Fruit fly (Drosophila melanogaster): ENCODE measurements around the gene Calx.

Calx gene

DNA sequence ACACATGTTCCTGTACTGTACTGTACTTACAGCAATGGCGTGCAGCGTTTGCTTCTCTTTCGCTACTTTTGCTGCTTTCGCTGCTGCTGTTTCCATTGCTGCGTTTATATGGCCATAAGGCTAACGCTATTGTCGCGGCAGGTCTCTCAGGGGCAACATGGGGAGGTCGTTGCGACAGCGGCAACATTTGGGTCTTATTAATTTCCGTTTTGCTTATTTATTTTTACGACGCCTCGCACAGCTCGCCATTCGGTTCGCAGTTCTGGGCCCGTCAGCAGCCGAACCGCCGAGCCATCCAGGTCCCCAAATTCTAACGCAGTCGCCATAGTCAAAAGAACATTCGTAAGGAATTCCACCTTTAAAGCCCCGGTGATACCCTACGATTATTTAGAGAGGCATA lies 1.3 kb upstream of the Calx start (continued):
- TF ChIP-seq CG9437 (GFP tag; optimal IDR thresholded peaks at IDR 0.05) (no peak), CG10543 (GFP tag; optimal IDR thresholded peaks at IDR 0.05) (peak; percentile 75), bowl (GFP tag; IDR thresholded peaks at IDR 0.05) (no peak), Deaf1 (tag; optimal IDR thresholded peaks at IDR 0.05) (peak; percentile 78), PHDP (tag; optimal IDR thresholded peaks at IDR 0.05) (no peak), NfI (GFP tag; optimal IDR thresholded peaks at IDR 0.05) (no peak), CG2889 (GFP tag; IDR thresholded peaks at IDR 0.05) (no peak), emc (GFP tag; optimal IDR thresholded peaks at IDR 0.05) (no peak), Med (GFP tag) (no peak), CG10274 (GFP tag; optimal IDR thresholded peaks at IDR 0.05) (peak; percentile 58)

DNA sequence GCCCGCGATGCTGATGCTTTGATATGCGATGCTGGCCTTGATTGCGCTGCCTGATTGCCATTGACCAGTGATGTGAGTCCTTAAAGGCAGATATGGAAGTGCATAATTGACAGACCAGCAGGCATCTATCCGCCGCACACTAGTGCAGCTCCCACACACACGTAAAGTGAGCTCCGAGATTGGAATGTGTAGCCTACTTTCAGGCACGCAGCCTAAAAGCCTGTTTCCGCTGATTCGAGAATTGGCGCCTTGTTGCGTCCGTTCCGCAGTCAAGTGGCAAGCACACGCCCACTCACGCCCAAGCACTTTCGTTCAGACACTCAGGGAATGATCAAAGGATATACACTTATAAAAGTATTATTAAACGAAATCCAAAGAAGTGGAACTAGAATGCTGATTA lies 6.1 kb downstream of the Calx start:
- TF ChIP-seq CTCF (GFP tag; optimal IDR thresholded peaks at IDR 0.05), result peak; percentile 90
- no peak for TF ChIP-seq CG2678 (tag; optimal IDR thresholded peaks at IDR 0.05)
- TF ChIP-seq NFAT (GFP tag; IDR thresholded peaks at IDR 0.05), result 0 out of 2 replicates have a peak, but pooled peaks have one; percentile 3
- peak; percentile 57 for TF ChIP-seq Med (GFP tag)
- no peak for TF ChIP-seq hb (GFP tag; IDR thresholded peaks at IDR 0.05; ENCODE audit: partially characterized antibody)
- no peak for TF ChIP-seq mam (GFP tag; optimal IDR thresholded peaks at IDR 0.05)
- TF ChIP-seq CG11085 (GFP tag; IDR thresholded peaks at IDR 0.05), result no peak
- TF ChIP-seq Spps (tag; optimal IDR thresholded peaks at IDR 0.05), result no peak
- peak; percentile 76 for TF ChIP-seq CG8478 (optimal IDR thresholded peaks at IDR 0.05)
- 0 out of 3 replicates have a peak, but pooled peaks have one; percentile 16 for TF ChIP-seq otp (GFP tag; IDR thresholded peaks at IDR 0.05)
- TF ChIP-seq dati (GFP tag; IDR thresholded peaks at IDR 0.05), result no peak
- no peak for TF ChIP-seq maf-S (GFP tag; optimal IDR thresholded peaks at IDR 0.05)
- no peak for TF ChIP-seq CG2129 (GFP tag; IDR thresholded peaks at IDR 0.05; ENCODE audit: partially characterized antibody)
- no peak for TF ChIP-seq E2f1 (GFP tag; IDR thresholded peaks at IDR 0.05)
- TF ChIP-seq HLHmδ (GFP tag; optimal IDR thresholded peaks at IDR 0.05), result no peak
- TF ChIP-seq CG17912 (GFP tag; optimal IDR thresholded peaks at IDR 0.05), result no peak
- 0 out of 2 replicates have a peak, but pooled peaks have one; percentile 17 for TF ChIP-seq Nf-YA (GFP tag; IDR thresholded peaks at IDR 0.05)
- TF ChIP-seq Pdp1 (GFP tag; optimal IDR thresholded peaks at IDR 0.05), result no peak
- TF ChIP-seq tap (tag; optimal IDR thresholded peaks at IDR 0.05), result no peak
- no peak for TF ChIP-seq ab (GFP tag; optimal IDR thresholded peaks at IDR 0.05)
- TF ChIP-seq CG6791 (GFP tag; IDR thresholded peaks at IDR 0.05; ENCODE audit: partially characterized antibody), result 0 out of 3 replicates have a peak, but pooled peaks have one; percentile 7
- TF ChIP-seq aop (GFP tag; IDR thresholded peaks at IDR 0.05), result no peak
- TF ChIP-seq CG11093 (GFP tag; IDR thresholded peaks at IDR 0.05), result no peak
- TF ChIP-seq sens (GFP tag), result peak; percentile 1

DNA sequence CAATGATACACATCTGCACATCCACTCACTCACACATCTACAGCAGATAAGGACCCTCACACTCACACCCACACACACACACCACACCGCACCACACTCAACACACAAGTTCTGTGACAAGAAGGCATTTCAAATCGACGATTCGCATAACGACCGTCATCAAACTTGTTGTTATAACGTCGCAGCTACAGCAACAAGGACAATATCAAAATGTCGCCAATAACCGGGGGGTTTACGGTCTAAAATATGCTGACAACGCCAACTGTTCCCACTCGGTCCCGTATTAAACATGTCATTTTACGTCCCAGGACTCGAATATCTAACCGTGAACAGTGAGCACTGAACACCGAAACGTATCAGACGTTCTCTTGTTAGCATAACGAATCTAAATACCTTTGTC lies 6.9 kb downstream of the Calx start:
- no peak for TF ChIP-seq CG7271 (tag; optimal IDR thresholded peaks at IDR 0.05)
- TF ChIP-seq CG13894 (tag; optimal IDR thresholded peaks at IDR 0.05), result peak; percentile 97
- peak; percentile 82 for TF ChIP-seq abd-A (tag; optimal IDR thresholded peaks at IDR 0.05)
- TF ChIP-seq mirr (GFP tag; optimal IDR thresholded peaks at IDR 0.05), result peak; percentile 1

DNA sequence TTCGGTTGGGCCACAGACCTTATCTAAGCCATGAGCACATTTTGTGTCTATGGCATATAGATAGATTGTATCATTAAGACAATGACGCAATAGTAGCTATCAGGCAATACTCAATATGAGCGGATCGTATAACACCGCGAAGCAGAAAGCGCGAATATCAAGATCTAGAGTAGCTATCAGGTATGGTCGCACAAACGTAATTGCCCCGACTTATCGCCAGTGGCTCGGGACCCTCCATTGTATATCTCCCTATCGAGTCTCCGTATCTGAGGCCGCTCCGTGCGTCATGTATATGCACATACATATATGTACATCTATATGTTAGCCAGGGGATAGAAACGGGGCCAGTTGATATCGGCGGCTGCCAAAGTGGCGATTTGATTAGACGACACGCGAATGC lies 7.6 kb downstream of the Calx start:
- TF ChIP-seq vfl (GFP tag; optimal IDR thresholded peaks at IDR 0.05) (no peak), ERR (GFP tag; optimal IDR thresholded peaks at IDR 0.05) (no peak), grn (GFP tag; optimal IDR thresholded peaks at IDR 0.05) (peak; percentile 99), sug (tag; optimal IDR thresholded peaks at IDR 0.05) (peak; percentile 88), Med (GFP tag) (peak; percentile 6), Hey (tag; optimal IDR thresholded peaks at IDR 0.05) (peak; percentile 13), CG34376 (GFP tag; optimal IDR thresholded peaks at IDR 0.05) (peak; percentile 95), Vsx1 (GFP tag; optimal IDR thresholded peaks at IDR 0.05) (peak; percentile 4), CG18599 (GFP tag; optimal IDR thresholded peaks at IDR 0.05) (peak; percentile 38), Pdp1 (GFP tag; optimal IDR thresholded peaks at IDR 0.05) (peak in 1 of 2 experiments; percentile 75), mirr (GFP tag; optimal IDR thresholded peaks at IDR 0.05) (peak; percentile 96), GATAe (GFP tag; conservative IDR thresholded peaks at IDR 0.05) (peak; percentile 71), HmgZ (tag; optimal IDR thresholded peaks at IDR 0.05) (peak; percentile 14), Sox102F (GFP tag; optimal IDR thresholded peaks at IDR 0.05) (no peak), cwo (GFP tag; optimal IDR thresholded peaks at IDR 0.05) (peak; percentile 28)
